Fruit fly (Drosophila melanogaster): ENCODE data around the gene CG8671.

The CG8671 gene

dm6 chr2L:21221114-21221578 is 41.6 kb upstream of the CG8671 start, which contains the start of gene CG8677:
CG8677 (plus strand) TSS chr2L:21221312.
- TF ChIP-seq Snoo (tag; optimal IDR thresholded peaks at IDR 0.05): no peak
- no peak for TF ChIP-seq Pif1B (GFP tag; optimal IDR thresholded peaks at IDR 0.05)
- no peak for TF ChIP-seq CG10348 (GFP tag; IDR thresholded peaks at IDR 0.05)
- TF ChIP-seq CG17806 (tag; optimal IDR thresholded peaks at IDR 0.05): no peak
- peak; percentile 18; the same call in 1 of the 3 replicates for TF ChIP-seq CG4496 (GFP tag; IDR thresholded peaks at IDR 0.05)

- TF ChIP-seq CG9948 (tag; optimal IDR thresholded peaks at IDR 0.05) (no peak), Pif1B (GFP tag; optimal IDR thresholded peaks at IDR 0.05) (no peak), CG10348 (GFP tag; IDR thresholded peaks at IDR 0.05) (no peak), fd96Ca (GFP tag; IDR thresholded peaks at IDR 0.05) (no peak), CG12605 (GFP tag; IDR thresholded peaks at IDR 0.05) (no peak), Snoo (tag; optimal IDR thresholded peaks at IDR 0.05) (no peak), CG17806 (tag; optimal IDR thresholded peaks at IDR 0.05) (no peak)
Measured at dm6 chr2L:21221778-21222177, 41.0 kb upstream of the CG8671 start.

dm6 chr2L:21233430-21233829 is 29.3 kb upstream of the CG8671 start:
- no peak for TF ChIP-seq D1 (tag; optimal IDR thresholded peaks at IDR 0.05)
- no peak for TF ChIP-seq CG9948 (tag; optimal IDR thresholded peaks at IDR 0.05)
- no peak for TF ChIP-seq Pif1B (GFP tag; optimal IDR thresholded peaks at IDR 0.05)
- TF ChIP-seq CG32121 (GFP tag; IDR thresholded peaks at IDR 0.05): no peak
- no peak for TF ChIP-seq CG4496 (GFP tag; IDR thresholded peaks at IDR 0.05)
- no peak for TF ChIP-seq EcR (GFP tag; optimal IDR thresholded peaks at IDR 0.05)
- no peak for TF ChIP-seq CG13204 (GFP tag; optimal IDR thresholded peaks at IDR 0.05)
- no peak for TF ChIP-seq rn (GFP tag; IDR thresholded peaks at IDR 0.05)
- TF ChIP-seq CG12605 (GFP tag; IDR thresholded peaks at IDR 0.05): no peak
- TF ChIP-seq CG8159 (tag; optimal IDR thresholded peaks at IDR 0.05): no peak
- no peak for TF ChIP-seq fd96Ca (GFP tag; IDR thresholded peaks at IDR 0.05)
- TF ChIP-seq CG10348 (GFP tag; IDR thresholded peaks at IDR 0.05): no peak

dm6 chr2L:21234388-21234984 is 28.3 kb upstream of the CG8671 start:
- TF ChIP-seq CG8301 (tag; optimal IDR thresholded peaks at IDR 0.05) (no peak), CG32121 (GFP tag; IDR thresholded peaks at IDR 0.05) (peak; percentile 24; the same call in 1 of the 2 replicates)

dm6 chr2L:21235463-21235862 is 27.3 kb upstream of the CG8671 start:
- TF ChIP-seq EcR (GFP tag; optimal IDR thresholded peaks at IDR 0.05): no peak
- TF ChIP-seq fd96Ca (GFP tag; IDR thresholded peaks at IDR 0.05): no peak
- no peak for TF ChIP-seq D1 (tag; optimal IDR thresholded peaks at IDR 0.05)
- no peak for TF ChIP-seq Pif1A (GFP tag; optimal IDR thresholded peaks at IDR 0.05)
- no peak for TF ChIP-seq CG9948 (tag; optimal IDR thresholded peaks at IDR 0.05)
- TF ChIP-seq CG17806 (tag; optimal IDR thresholded peaks at IDR 0.05): no peak
- no peak for TF ChIP-seq CG34367 (tag; optimal IDR thresholded peaks at IDR 0.05)
- no peak for TF ChIP-seq CG32121 (GFP tag; IDR thresholded peaks at IDR 0.05)
- TF ChIP-seq CG14655 (GFP tag; optimal IDR thresholded peaks at IDR 0.05): no peak
- no peak for TF ChIP-seq Pif1B (GFP tag; optimal IDR thresholded peaks at IDR 0.05)
- no peak for TF ChIP-seq rn (GFP tag; IDR thresholded peaks at IDR 0.05)
- TF ChIP-seq CG8301 (tag; optimal IDR thresholded peaks at IDR 0.05): no peak
- no peak for TF ChIP-seq CG12605 (GFP tag; IDR thresholded peaks at IDR 0.05)
- TF ChIP-seq Ets98B (GFP tag; IDR thresholded peaks at IDR 0.05): no peak
- no peak for TF ChIP-seq CG4496 (GFP tag; IDR thresholded peaks at IDR 0.05)
- no peak for TF ChIP-seq CG10348 (GFP tag; IDR thresholded peaks at IDR 0.05)
- TF ChIP-seq CG15710 (tag; optimal IDR thresholded peaks at IDR 0.05): no peak

- TF ChIP-seq EcR (GFP tag; optimal IDR thresholded peaks at IDR 0.05) (no peak), CG4496 (GFP tag; IDR thresholded peaks at IDR 0.05) (no peak), CG13204 (GFP tag; optimal IDR thresholded peaks at IDR 0.05) (no peak), CG9948 (tag; optimal IDR thresholded peaks at IDR 0.05) (no peak), CG15710 (tag; optimal IDR thresholded peaks at IDR 0.05) (no peak), CG8159 (tag; optimal IDR thresholded peaks at IDR 0.05) (no peak), CG10348 (GFP tag; IDR thresholded peaks at IDR 0.05) (no peak), CG14655 (GFP tag; optimal IDR thresholded peaks at IDR 0.05) (no peak), Snoo (tag; optimal IDR thresholded peaks at IDR 0.05) (no peak), fd96Ca (GFP tag; IDR thresholded peaks at IDR 0.05) (no peak), Pif1A (GFP tag; optimal IDR thresholded peaks at IDR 0.05) (no peak), D1 (tag; optimal IDR thresholded peaks at IDR 0.05) (no peak)
Measured at dm6 chr2L:21236633-21237032, 26.1 kb upstream of the CG8671 start, which contains the start of gene CG31626. CG31626 (minus strand) TSS chr2L:21236733.

dm6 chr2L:21237048-21237747 is 25.6 kb upstream of the CG8671 start, which contains the start of gene Hr39:
Hr39 (plus strand) TSS chr2L:21237250.
- no peak for TF ChIP-seq CG10348 (GFP tag; IDR thresholded peaks at IDR 0.05)
- no peak for TF ChIP-seq CG9948 (tag; optimal IDR thresholded peaks at IDR 0.05)
